Worm (Caenorhabditis elegans) whole organism, L3 larva: ENCODE measurements around the gene dph-7.
A peak's percentile ranks its signal among the peaks of the same experiment; 100 is the strongest.

Experiments used
- R02D3.7 ChIP-seq: fragments of 150-350 bp; optimal IDR thresholded peaks from 2 replicates; lab custom pipeline; 2014; ENCODE audit warnings: missing biosample characterization, missing genetic modification characterization
- ZK546.5 ChIP-seq: sonication (generic microtip); optimal IDR thresholded peaks from 2 replicates; lab custom pipeline; 2017; ENCODE audit warnings: missing biosample characterization, missing genetic modification characterization
- aly-2 ChIP-seq: fragments of 150-350 bp; optimal IDR thresholded peaks from 2 replicates; lab custom pipeline; 2014; ENCODE audit warnings: missing biosample characterization, missing genetic modification characterization
- ama-1 ChIP-seq: fragments of 150-350 bp; optimal IDR thresholded peaks from 2 replicates; lab custom pipeline; 2018
- ceh-16 ChIP-seq: sonication (generic microtip); optimal IDR thresholded peaks from 2 replicates; lab custom pipeline; 2017; ENCODE audit warnings: missing biosample characterization, missing genetic modification characterization
- ceh-28 ChIP-seq: fragments of 150-350 bp; optimal IDR thresholded peaks from 2 replicates; lab custom pipeline; 2014; ENCODE audit warnings: missing biosample characterization, missing genetic modification reagents, missing genetic modification characterization
- ceh-82 ChIP-seq: fragments of 150-350 bp; optimal IDR thresholded peaks from 2 replicates; lab custom pipeline; 2014; ENCODE audit warnings: missing biosample characterization, missing genetic modification characterization
- daf-12 ChIP-seq: fragments of 150-350 bp; optimal IDR thresholded peaks from 2 replicates; lab custom pipeline; 2014; ENCODE audit warnings: missing biosample characterization, missing genetic modification reagents, missing genetic modification characterization
- egl-27 ChIP-seq: sonication (generic microtip); optimal IDR thresholded peaks from 4 replicates; lab custom pipeline; 2017; ENCODE audit warnings: missing biosample characterization, missing genetic modification reagents, missing genetic modification characterization
- eor-1 ChIP-seq, 2 experiments: fragments of 150-350 bp; optimal IDR thresholded peaks; 2 replicates each; lab custom pipeline; 2014 to 2018; ENCODE audit warnings: missing biosample characterization in 2 of 2, missing genetic modification characterization in 2 of 2
- fkh-10 ChIP-seq: sonication (generic microtip); optimal IDR thresholded peaks from 2 replicates; lab custom pipeline; 2017; ENCODE audit warnings: missing biosample characterization, missing genetic modification reagents, missing genetic modification characterization
- fkh-2 ChIP-seq: fragments of 150-350 bp; optimal IDR thresholded peaks from 2 replicates; lab custom pipeline; 2014; ENCODE audit warnings: missing biosample characterization, missing genetic modification reagents, missing genetic modification characterization
- fos-1 ChIP-seq: fragments of 150-350 bp; optimal IDR thresholded peaks from 2 replicates; lab custom pipeline; 2014; ENCODE audit warnings: missing biosample characterization, missing genetic modification characterization
- hmg-11 ChIP-seq: sonication (generic microtip); optimal IDR thresholded peaks from 2 replicates; lab custom pipeline; 2016; ENCODE audit warnings: missing genetic modification characterization, missing compliant biosample characterization
- jun-1 ChIP-seq: fragments of 150-350 bp; optimal IDR thresholded peaks from 2 replicates; lab custom pipeline; 2014; ENCODE audit warnings: missing biosample characterization, missing genetic modification reagents, missing genetic modification characterization
- lin-39 ChIP-seq: fragments of 150-350 bp; optimal IDR thresholded peaks from 2 replicates; lab custom pipeline; 2018; ENCODE audit warnings: missing biosample characterization, missing genetic modification reagents, missing genetic modification characterization
- lsy-12 ChIP-seq: sonication (generic microtip); optimal IDR thresholded peaks from 2 replicates; lab custom pipeline; 2016; ENCODE audit warnings: mild to moderate bottlenecking, missing genetic modification characterization, missing compliant biosample characterization
- mdl-1 ChIP-seq: fragments of 150-350 bp; optimal IDR thresholded peaks from 2 replicates; lab custom pipeline; 2014; ENCODE audit warnings: missing biosample characterization, missing genetic modification characterization
- nfya-1 ChIP-seq: sonication (generic microtip); optimal IDR thresholded peaks from 2 replicates; lab custom pipeline; 2017; ENCODE audit warnings: missing genetic modification characterization, mild to moderate bottlenecking, missing compliant biosample characterization, antibody characterized with exemption, moderate library complexity; ENCODE audit not compliant: insufficient read depth
- nhr-11 ChIP-seq: fragments of 150-350 bp; optimal IDR thresholded peaks from 2 replicates; lab custom pipeline; 2014; ENCODE audit warnings: missing biosample characterization, missing genetic modification characterization
- nhr-12 ChIP-seq: fragments of 150-350 bp; optimal IDR thresholded peaks from 2 replicates; lab custom pipeline; 2014; ENCODE audit warnings: missing biosample characterization, missing genetic modification characterization
- nhr-23 ChIP-seq: fragments of 150-350 bp; optimal IDR thresholded peaks from 2 replicates; lab custom pipeline; 2014; ENCODE audit warnings: missing biosample characterization, missing genetic modification reagents, missing genetic modification characterization
- nhr-237 ChIP-seq: fragments of 150-350 bp; optimal IDR thresholded peaks from 2 replicates; lab custom pipeline; 2014; ENCODE audit warnings: missing biosample characterization, missing genetic modification characterization
- nhr-25 ChIP-seq: sonication (generic microtip); optimal IDR thresholded peaks from 2 replicates; lab custom pipeline; 2017; ENCODE audit warnings: missing biosample characterization, missing genetic modification characterization
- nhr-28 ChIP-seq: fragments of 150-350 bp; optimal IDR thresholded peaks from 2 replicates; lab custom pipeline; 2014; ENCODE audit warnings: missing biosample characterization, missing genetic modification characterization
- nhr-43 ChIP-seq: sonication (generic microtip); optimal IDR thresholded peaks from 2 replicates; lab custom pipeline; 2016; ENCODE audit warnings: mild to moderate bottlenecking, missing genetic modification characterization, missing compliant biosample characterization; ENCODE audit not compliant: poor library complexity, severe bottlenecking
- nhr-76 ChIP-seq: fragments of 150-350 bp; sonication (generic microtip); optimal IDR thresholded peaks from 5 replicates; lab custom pipeline; 2014; ENCODE audit warnings: missing biosample characterization, missing genetic modification characterization
- nhr-77 ChIP-seq: fragments of 150-350 bp; optimal IDR thresholded peaks from 2 replicates; lab custom pipeline; 2014; ENCODE audit warnings: missing biosample characterization, missing genetic modification characterization
- pha-4 ChIP-seq: fragments of 150-350 bp; optimal IDR thresholded peaks from 2 replicates; lab custom pipeline; 2014; ENCODE audit warnings: missing biosample characterization, missing genetic modification reagents, missing genetic modification characterization
- sea-2 ChIP-seq: fragments of 150-350 bp; sonication (generic microtip); optimal IDR thresholded peaks from 4 replicates; lab custom pipeline; 2014; ENCODE audit warnings: missing biosample characterization, missing genetic modification reagents, missing genetic modification characterization
- skn-1 ChIP-seq: fragments of 150-350 bp; optimal IDR thresholded peaks from 2 replicates; lab custom pipeline; 2014; ENCODE audit warnings: missing biosample characterization, missing genetic modification characterization
- snpc-4 ChIP-seq: fragments of 150-350 bp; optimal IDR thresholded peaks from 2 replicates; lab custom pipeline; 2014; ENCODE audit warnings: missing biosample characterization, missing genetic modification characterization
- unc-39 ChIP-seq: sonication (generic microtip); optimal IDR thresholded peaks from 4 replicates; lab custom pipeline; 2017; ENCODE audit warnings: missing biosample characterization, missing genetic modification characterization
- unc-62 ChIP-seq: fragments of 150-350 bp; sonication (generic microtip); optimal IDR thresholded peaks from 4 replicates; lab custom pipeline; 2014; ENCODE audit warnings: missing biosample characterization, missing genetic modification reagents, missing genetic modification characterization
- zag-1 ChIP-seq: fragments of 150-350 bp; optimal IDR thresholded peaks from 2 replicates; lab custom pipeline; 2014; ENCODE audit warnings: missing biosample characterization, missing genetic modification characterization
- ztf-11 ChIP-seq: fragments of 150-350 bp; optimal IDR thresholded peaks from 2 replicates; lab custom pipeline; 2014; ENCODE audit warnings: missing biosample characterization, missing genetic modification characterization
- ztf-4 ChIP-seq: fragments of 150-350 bp; optimal IDR thresholded peaks from 2 replicates; lab custom pipeline; 2014; ENCODE audit warnings: missing biosample characterization, missing genetic modification characterization

dph-7 gene

DNA sequence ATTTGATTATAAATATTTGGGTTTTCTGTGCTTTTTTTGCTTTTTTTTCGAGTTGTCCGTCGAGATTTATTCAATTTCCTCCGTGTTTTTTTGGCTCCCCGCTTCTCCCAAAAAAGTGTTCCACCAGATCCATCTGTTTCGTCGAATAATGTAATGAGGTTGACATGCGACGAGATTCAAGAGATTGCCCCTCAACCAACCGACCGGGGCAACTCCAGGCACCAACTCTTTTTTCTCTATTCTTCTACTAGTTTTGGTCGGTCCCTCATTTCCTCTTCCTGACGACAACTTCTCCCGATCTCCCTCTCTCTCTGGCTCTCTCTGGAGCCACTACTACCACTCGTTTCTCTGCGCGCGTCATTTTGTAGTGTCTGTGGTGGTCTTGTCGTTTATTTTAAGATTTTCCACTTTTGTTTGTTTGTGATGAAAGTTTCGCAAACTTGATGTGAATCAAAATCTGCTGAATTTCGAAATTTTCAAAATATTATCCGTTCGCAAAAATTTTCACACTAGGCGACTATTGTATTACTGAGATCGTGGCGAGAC lies 32.9 kb downstream of the dph-7 start:
- TF ChIP-seq nfya-1 (tag; lab: Kevin White, UChicago): peak; percentile 19
- no peak for TF ChIP-seq ceh-16 (tag; lab: Kevin White, UChicago)
- TF ChIP-seq ztf-4 (tag; lab: Kevin White, UChicago): no peak
- TF ChIP-seq daf-12 (tag; lab: Kevin White, UChicago): no peak
- no peak for TF ChIP-seq nhr-237 (tag; lab: Kevin White, UChicago)
- peak; percentile 50 for TF ChIP-seq lin-39 (tag; lab: Kevin White, UChicago)

DNA sequence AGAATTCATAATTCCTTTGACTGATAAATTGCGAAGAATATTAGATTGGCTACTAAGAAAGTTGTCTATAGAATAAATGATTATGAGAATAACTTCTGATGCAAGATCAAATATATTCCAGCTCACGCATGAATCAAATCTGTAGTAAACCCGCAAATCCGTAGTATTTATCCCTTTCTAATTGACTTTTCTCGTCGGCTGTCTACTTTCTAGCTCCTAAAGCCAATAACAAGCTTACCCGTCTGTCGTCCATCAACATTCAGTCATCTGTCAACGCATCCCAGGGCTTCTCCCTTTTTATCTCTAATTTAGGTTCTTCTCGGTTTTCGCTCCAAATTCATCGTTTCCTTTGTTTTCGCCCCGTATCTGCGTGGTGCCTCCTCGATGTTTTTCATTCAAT lies 34.0 kb downstream of the dph-7 start:
- TF ChIP-seq ceh-82 (tag; lab: Kevin White, UChicago) (no peak), nhr-77 (tag; lab: Kevin White, UChicago) (no peak), daf-12 (tag; lab: Kevin White, UChicago) (no peak), nhr-43 (tag; lab: Kevin White, UChicago) (no peak), ama-1 (no peak), skn-1 (tag; lab: Kevin White, UChicago) (no peak), lsy-12 (tag; lab: Kevin White, UChicago) (no peak), hmg-11 (tag; lab: Kevin White, UChicago) (no peak), jun-1 (tag; lab: Kevin White, UChicago) (no peak), eor-1 (tag; optimal IDR thresholded peaks at IDR 0.05; lab: Kevin White, UChicago) (no peak), egl-27 (tag; lab: Kevin White, UChicago) (no peak), ztf-11 (tag; lab: Kevin White, UChicago) (no peak), fkh-2 (tag; lab: Kevin White, UChicago) (no peak), nhr-12 (tag; lab: Kevin White, UChicago) (no peak), nhr-237 (tag; lab: Kevin White, UChicago) (no peak), pha-4 (tag; lab: Kevin White, UChicago) (no peak), sea-2 (no peak), zag-1 (no peak)
- TF ChIP-seq, all 47 proteins: peak for 0

DNA sequence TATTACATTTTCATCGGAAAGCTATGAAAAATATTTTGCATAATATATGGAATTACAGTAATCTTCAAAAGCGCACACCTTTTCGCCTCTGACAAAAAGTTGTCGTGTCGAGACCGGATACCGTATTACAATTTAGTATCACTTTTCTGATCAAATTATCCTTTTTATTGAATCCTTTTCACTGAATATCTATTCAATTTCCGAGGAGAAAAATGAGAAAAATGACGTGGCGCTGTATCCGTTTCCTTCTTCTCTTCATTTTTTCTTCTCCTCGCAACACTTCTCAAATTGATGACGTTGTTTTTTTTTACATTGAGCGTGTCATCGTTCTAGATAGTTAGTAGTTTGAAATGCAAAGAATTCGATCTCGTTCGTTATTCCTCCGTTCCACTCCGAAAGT lies 36.0 kb downstream of the dph-7 start:
- TF ChIP-seq unc-62 (GFP tag; lab: Kevin White, UChicago) (no peak), nhr-11 (tag; lab: Kevin White, UChicago) (no peak), ceh-82 (tag; lab: Kevin White, UChicago) (no peak), ama-1 (no peak), nhr-43 (tag; lab: Kevin White, UChicago) (no peak), lsy-12 (tag; lab: Kevin White, UChicago) (no peak), nhr-28 (no peak), snpc-4 (tag; lab: Kevin White, UChicago) (no peak), ztf-11 (tag; lab: Kevin White, UChicago) (no peak), fos-1 (tag; lab: Kevin White, UChicago) (no peak)

DNA sequence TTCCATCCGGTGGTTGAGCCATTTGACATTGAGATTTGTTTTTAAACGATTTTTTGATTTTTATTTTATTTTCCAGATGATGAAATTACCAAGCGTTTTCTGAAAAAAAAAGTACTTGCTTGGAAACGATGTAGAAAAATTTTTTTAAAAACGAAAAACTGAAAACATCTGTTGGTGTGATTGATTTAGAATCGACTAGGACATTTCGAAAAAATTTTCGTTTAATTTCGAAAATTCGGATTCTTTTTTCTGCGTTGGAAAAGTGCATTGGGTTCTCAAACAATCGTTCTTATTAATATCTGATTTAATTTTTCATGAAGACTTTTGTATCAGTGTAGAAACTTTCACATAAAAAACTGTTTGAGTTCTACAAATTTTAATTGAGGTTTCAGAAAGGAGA lies 44.3 kb downstream of the dph-7 start, which contains the start of gene F53A2.9:
Gene F53A2.9, minus strand, starts transcription at position 101 of the 400 bp plus-strand sequence.
- no peak for TF ChIP-seq fkh-2 (tag; lab: Kevin White, UChicago)
- no peak for TF ChIP-seq aly-2 (tag; lab: Kevin White, UChicago)
- no peak for TF ChIP-seq nhr-237 (tag; lab: Kevin White, UChicago)
- no peak for TF ChIP-seq unc-62 (GFP tag; lab: Kevin White, UChicago)
- no peak for TF ChIP-seq nhr-76
- TF ChIP-seq fkh-10 (GFP tag; lab: Kevin White, UChicago): no peak
- no peak for TF ChIP-seq daf-12 (tag; lab: Kevin White, UChicago)
- TF ChIP-seq nhr-77 (tag; lab: Kevin White, UChicago): no peak
- TF ChIP-seq ztf-11 (tag; lab: Kevin White, UChicago): no peak
- TF ChIP-seq ZK546.5 (tag; lab: Kevin White, UChicago): no peak
- TF ChIP-seq unc-39 (tag; lab: Kevin White, UChicago): no peak
- no peak for TF ChIP-seq nhr-28
- no peak for TF ChIP-seq nhr-23 (tag; lab: Kevin White, UChicago)
- no peak for TF ChIP-seq ceh-28 (tag; lab: Kevin White, UChicago)
- TF ChIP-seq R02D3.7 (tag; lab: Kevin White, UChicago): no peak
- TF ChIP-seq nhr-11 (tag; lab: Kevin White, UChicago): no peak
- TF ChIP-seq nhr-25 (tag; lab: Kevin White, UChicago): no peak
- no peak for TF ChIP-seq mdl-1 (tag; lab: Kevin White, UChicago)
- no peak for TF ChIP-seq zag-1
